Worm (Caenorhabditis elegans) whole organism, L1 larva: Measurements from ENCODE around the gene F10G7.10.

Experiments
- C34B4.2 ChIP-seq: sonication (generic microtip); optimal IDR thresholded peaks from 2 replicates; lab custom pipeline; 2017; ENCODE audit warnings: mild to moderate bottlenecking, missing genetic modification characterization, missing compliant biosample characterization
- F16B12.6 ChIP-seq: fragments of 150-350 bp; optimal IDR thresholded peaks from 2 replicates; lab custom pipeline; 2014; ENCODE audit warnings: missing biosample characterization, missing genetic modification characterization
- Y116A8C.19 ChIP-seq: sonication (generic microtip); optimal IDR thresholded peaks from 2 replicates; lab custom pipeline; 2016; ENCODE audit warnings: missing compliant biosample characterization, missing genetic modification characterization, borderline replicate concordance
- aha-1 ChIP-seq: fragments of 150-350 bp; optimal IDR thresholded peaks from 2 replicates; lab custom pipeline; 2014; ENCODE audit warnings: missing biosample characterization, missing genetic modification characterization
- ama-1 ChIP-seq: fragments of 150-350 bp; optimal IDR thresholded peaks from 2 replicates; lab custom pipeline; 2014
- ceh-8 ChIP-seq: fragments of 200-800 bp; sonication (Bioruptor generic); optimal IDR thresholded peaks from 2 replicates; lab custom pipeline; 2018; ENCODE audit warnings: mild to moderate bottlenecking, missing genetic modification characterization, moderate library complexity, missing compliant biosample characterization
- ceh-90 ChIP-seq: sonication (generic microtip); optimal IDR thresholded peaks from 2 replicates; lab custom pipeline; 2016; ENCODE audit warnings: missing genetic modification characterization, missing compliant biosample characterization
- ces-1 ChIP-seq: fragments of 150-350 bp; optimal IDR thresholded peaks from 2 replicates; lab custom pipeline; 2014; ENCODE audit warnings: missing biosample characterization, missing genetic modification reagents, missing genetic modification characterization
- egl-13 ChIP-seq: sonication (generic microtip); optimal IDR thresholded peaks from 2 replicates; lab custom pipeline; 2016; ENCODE audit warnings: missing genotype, missing genetic modification reagents, missing genetic modification characterization, missing compliant biosample characterization
- elt-2 ChIP-seq: sonication (generic microtip); optimal IDR thresholded peaks from 2 replicates; lab custom pipeline; 2016; ENCODE audit warnings: missing genetic modification characterization, mild to moderate bottlenecking, inconsistent platforms, missing compliant biosample characterization, missing genetic modification reagents
- elt-3 ChIP-seq, 6 experiments: fragments of 150-350 bp in 1 of 6; sonication (generic microtip); optimal IDR thresholded peaks; 2 replicates each; lab custom pipeline; 2017 to 2018; ENCODE audit warnings: missing biosample characterization in 6 of 6, missing genetic modification characterization in 6 of 6, inconsistent platforms in 1 of 6
- fkh-8 ChIP-seq: sonication (generic microtip); optimal IDR thresholded peaks from 2 replicates; lab custom pipeline; 2016; ENCODE audit warnings: mild to moderate bottlenecking, missing genetic modification characterization, missing compliant biosample characterization
- hlh-17 ChIP-seq: fragments of 200-800 bp; sonication (Bioruptor generic); optimal IDR thresholded peaks from 2 replicates; lab custom pipeline; 2018; ENCODE audit warnings: missing genetic modification characterization, mild to moderate bottlenecking, missing compliant biosample characterization, moderate library complexity, borderline replicate concordance
- hlh-4 ChIP-seq: sonication (generic microtip); optimal IDR thresholded peaks from 2 replicates; lab custom pipeline; 2016; ENCODE audit warnings: mild to moderate bottlenecking, missing genetic modification characterization, missing compliant biosample characterization
- isw-1 ChIP-seq: fragments of 200-800 bp; sonication (Bioruptor generic); IDR thresholded peaks from 2 replicates; pipeline ENCODE4 v1.3.6; 2022; ENCODE audit warnings: missing genetic modification characterization, missing compliant biosample characterization
- lin-13 ChIP-seq: fragments of 150-350 bp; optimal IDR thresholded peaks from 2 replicates; lab custom pipeline; 2014; ENCODE audit warnings: missing biosample characterization, missing genetic modification reagents, missing genetic modification characterization
- lin-35 ChIP-seq, 2 experiments: fragments of 150-350 bp; optimal IDR thresholded peaks; 2 replicates each; lab custom pipeline; 2014; ENCODE audit warnings: missing biosample characterization in 2 of 2, missing genetic modification characterization in 2 of 2, missing genetic modification reagents in 2 of 2
- lsy-2 ChIP-seq, 2 experiments: fragments of 150-350 bp; optimal IDR thresholded peaks; 2 replicates each; lab custom pipeline; 2014; ENCODE audit warnings: missing biosample characterization in 2 of 2, missing genetic modification characterization in 2 of 2
- mdl-1 ChIP-seq, 2 experiments: fragments of 150-350 bp; optimal IDR thresholded peaks; 2 replicates each; lab custom pipeline; 2014 to 2017; ENCODE audit warnings: missing biosample characterization in 2 of 2, missing genetic modification characterization in 2 of 2, inconsistent platforms in 1 of 2
- mef-2 ChIP-seq: fragments of 150-350 bp; optimal IDR thresholded peaks from 2 replicates; lab custom pipeline; 2014; ENCODE audit warnings: missing biosample characterization, missing genetic modification characterization
- nhr-11 ChIP-seq: fragments of 150-350 bp; optimal IDR thresholded peaks from 2 replicates; lab custom pipeline; 2014; ENCODE audit warnings: missing biosample characterization, missing genetic modification characterization
- nhr-12 ChIP-seq: sonication (generic microtip); optimal IDR thresholded peaks from 2 replicates; lab custom pipeline; 2017; ENCODE audit warnings: missing biosample characterization, missing genetic modification characterization
- nhr-19 ChIP-seq: fragments of 200-800 bp; sonication (Bioruptor generic); conservative IDR thresholded peaks from 2 replicates; pipeline ENCODE4 v1.3.6; 2022; ENCODE audit warnings: missing genetic modification characterization, missing compliant biosample characterization
- nhr-20 ChIP-seq: sonication (generic microtip); optimal IDR thresholded peaks from 2 replicates; lab custom pipeline; 2016; ENCODE audit warnings: mild to moderate bottlenecking, missing genetic modification characterization, missing compliant biosample characterization
- nhr-71 ChIP-seq: sonication (generic microtip); optimal IDR thresholded peaks from 2 replicates; lab custom pipeline; 2016; ENCODE audit warnings: mild to moderate bottlenecking, missing genetic modification characterization, moderate library complexity, missing compliant biosample characterization
- nhr-76 ChIP-seq: sonication (generic microtip); optimal IDR thresholded peaks from 2 replicates; lab custom pipeline; 2017; ENCODE audit warnings: missing biosample characterization, missing genetic modification characterization
- nhr-84 ChIP-seq: sonication (generic microtip); optimal IDR thresholded peaks from 2 replicates; lab custom pipeline; 2017; ENCODE audit warnings: missing biosample characterization, missing genetic modification characterization
- pag-3 ChIP-seq: sonication (generic microtip); optimal IDR thresholded peaks from 2 replicates; lab custom pipeline; 2017; ENCODE audit warnings: missing genetic modification characterization, mild to moderate bottlenecking, missing compliant biosample characterization, antibody characterized with exemption, borderline replicate concordance; ENCODE audit not compliant: insufficient read depth
- pqm-1 ChIP-seq: sonication (generic microtip); optimal IDR thresholded peaks from 3 replicates; lab custom pipeline; 2017; ENCODE audit warnings: missing biosample characterization, missing genetic modification characterization
- rnt-1 ChIP-seq: sonication (generic microtip); optimal IDR thresholded peaks from 2 replicates; lab custom pipeline; 2016; ENCODE audit warnings: mild to moderate bottlenecking, missing genetic modification characterization, moderate library complexity, missing compliant biosample characterization
- skn-1 ChIP-seq: fragments of 150-350 bp; optimal IDR thresholded peaks from 2 replicates; lab custom pipeline; 2014; ENCODE audit warnings: missing biosample characterization, missing genetic modification characterization
- snpc-4 ChIP-seq: fragments of 150-350 bp; optimal IDR thresholded peaks from 2 replicates; lab custom pipeline; 2014; ENCODE audit warnings: missing biosample characterization, missing genetic modification characterization
- snu-23 ChIP-seq: sonication (generic microtip); optimal IDR thresholded peaks from 2 replicates; lab custom pipeline; 2016; ENCODE audit warnings: missing genetic modification characterization, missing compliant biosample characterization
- sptf-1 ChIP-seq: fragments of 150-350 bp; optimal IDR thresholded peaks from 2 replicates; lab custom pipeline; 2014; ENCODE audit warnings: missing biosample characterization, missing genetic modification characterization
- tlp-1 ChIP-seq: fragments of 150-350 bp; optimal IDR thresholded peaks from 2 replicates; lab custom pipeline; 2014; ENCODE audit warnings: missing biosample characterization, missing genetic modification characterization
- unc-30 ChIP-seq: sonication (generic microtip); optimal IDR thresholded peaks from 2 replicates; lab custom pipeline; 2017; ENCODE audit warnings: missing biosample characterization, missing genetic modification characterization
- unc-62 ChIP-seq: fragments of 150-350 bp; optimal IDR thresholded peaks from 2 replicates; lab custom pipeline; 2014; ENCODE audit warnings: missing biosample characterization, missing genetic modification reagents, missing genetic modification characterization
- unc-98 ChIP-seq: fragments of 200-800 bp; sonication (Bioruptor generic); IDR thresholded peaks from 2 replicates; pipeline ENCODE4 v1.3.6; 2022; ENCODE audit warnings: missing genetic modification characterization, missing compliant biosample characterization
- vab-15 ChIP-seq: sonication (generic microtip); optimal IDR thresholded peaks from 2 replicates; lab custom pipeline; 2017; ENCODE audit warnings: missing genotype, mild to moderate bottlenecking, missing genetic modification characterization, missing compliant biosample characterization
- xbp-1 ChIP-seq: sonication (generic microtip); optimal IDR thresholded peaks from 2 replicates; lab custom pipeline; 2016; ENCODE audit warnings: missing genetic modification characterization, missing compliant biosample characterization

The F10G7.10 gene

ce11 chrII:4728687-4729086 is 2.6 kb upstream of the F10G7.10 start (continued):
- TF ChIP-seq nhr-12 (tag; lab: Kevin White, UChicago) (no peak), unc-62 (GFP tag; lab: Kevin White, UChicago) (no peak), snu-23 (GFP tag; lab: Kevin White, UChicago) (peak; percentile 33), lsy-2 (tag; optimal IDR thresholded peaks at IDR 0.05; lab: Kevin White, UChicago) (peak in 1 of 2 experiments; percentile 38), nhr-20 (tag; lab: Kevin White, UChicago) (peak; percentile 29), unc-98 (GFP tag; lab: Robert Waterston, UW) (no peak), ceh-90 (tag; lab: Kevin White, UChicago) (no peak), aha-1 (no peak), fkh-8 (tag; lab: Kevin White, UChicago) (no peak), nhr-19 (GFP tag; lab: Robert Waterston, UW) (no peak), tlp-1 (tag; lab: Kevin White, UChicago) (no peak), egl-13 (tag; lab: Kevin White, UChicago) (no peak), lin-35 (GFP tag; optimal IDR thresholded peaks at IDR 0.05; lab: Kevin White, UChicago) (peak in 1 of 2 experiments; percentile 51), Y116A8C.19 (tag; lab: Kevin White, UChicago) (no peak), isw-1 (GFP tag; lab: Robert Waterston, UW) (no peak), pag-3 (tag; lab: Kevin White, UChicago) (no peak), mef-2 (no peak), C34B4.2 (no peak), snpc-4 (tag; lab: Kevin White, UChicago) (no peak), F16B12.6 (tag; lab: Kevin White, UChicago) (no peak), sptf-1 (tag; lab: Kevin White, UChicago) (no peak), unc-30 (tag; lab: Kevin White, UChicago) (no peak), rnt-1 (tag; lab: Kevin White, UChicago) (peak; percentile 44), ceh-8 (GFP tag; lab: Kevin White, UChicago) (no peak), mdl-1 (tag; optimal IDR thresholded peaks at IDR 0.05; lab: Kevin White, UChicago) (no peak), elt-2 (peak; percentile 97), nhr-84 (tag; lab: Kevin White, UChicago) (no peak), ces-1 (no peak), lin-13 (GFP tag; lab: Kevin White, UChicago) (no peak), vab-15 (tag; lab: Kevin White, UChicago) (no peak)

DNA sequence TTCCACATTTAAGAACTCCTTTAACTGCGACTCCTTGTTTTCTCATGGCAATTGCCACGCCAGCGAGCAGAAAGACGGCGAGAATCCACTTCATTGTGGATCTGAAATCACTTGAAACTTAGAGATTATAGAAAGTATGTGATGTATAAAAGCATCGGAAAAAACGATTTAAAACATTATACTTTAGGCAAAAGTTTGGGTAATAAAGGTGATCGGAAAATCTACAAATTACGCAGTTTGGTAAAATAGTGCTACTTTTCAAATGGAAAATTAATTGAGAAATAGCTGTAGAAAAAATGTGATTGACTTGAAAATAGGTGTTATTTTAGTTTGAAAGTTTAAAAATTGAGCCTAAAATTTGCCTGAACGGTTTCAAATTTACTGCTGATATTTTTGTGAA is 1.7 kb upstream of the F10G7.10 start, which contains the start of gene ttr-41:
Gene ttr-41, minus strand, starts transcription at position 101 of the 400 bp plus-strand sequence.
- TF ChIP-seq mdl-1 (tag; optimal IDR thresholded peaks at IDR 0.05; lab: Kevin White, UChicago) (no peak), snpc-4 (tag; lab: Kevin White, UChicago) (no peak), nhr-12 (tag; lab: Kevin White, UChicago) (no peak), xbp-1 (tag; lab: Kevin White, UChicago) (no peak), pqm-1 (no peak), tlp-1 (tag; lab: Kevin White, UChicago) (no peak)

DNA sequence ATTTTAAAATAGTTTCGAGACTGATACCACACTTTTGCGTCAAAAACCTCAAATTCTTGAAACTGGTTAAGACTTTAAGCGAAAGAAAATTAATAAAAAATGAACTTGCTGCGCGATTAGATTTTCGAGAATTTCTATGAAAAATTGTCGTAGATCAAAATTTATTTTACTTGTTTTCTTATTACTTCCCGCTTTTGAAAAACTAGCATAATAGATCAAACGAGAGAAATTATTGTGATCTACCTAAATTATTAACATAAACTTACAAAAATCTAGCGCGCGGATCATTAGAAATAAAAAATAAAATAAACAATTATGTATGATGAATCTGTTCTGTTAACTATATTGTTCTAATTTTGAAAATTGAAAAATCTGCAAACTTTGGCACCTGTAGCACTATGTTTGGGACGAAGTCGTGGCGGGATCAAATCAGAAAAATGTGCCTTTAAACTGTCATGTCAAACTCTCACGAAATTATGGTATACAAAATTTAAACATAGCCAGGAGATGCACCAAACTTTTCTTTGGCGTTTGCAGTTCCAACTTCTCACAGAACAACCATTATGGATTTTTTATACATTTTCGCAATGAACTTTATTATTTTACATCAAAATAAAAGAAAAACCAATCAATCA is 803 bp upstream of the F10G7.10 start:
- TF ChIP-seq elt-2, result peak; percentile 35
- peak; percentile 10 for TF ChIP-seq ama-1 (lab: Kevin White, UChicago)
- no peak for TF ChIP-seq nhr-11 (tag; lab: Kevin White, UChicago)

ce11 chrII:4715676-4716075 is 10.4 kb downstream of the F10G7.10 start, which contains the start of gene F41C3.8:
Gene F41C3.8 (plus strand): TSS chrII:4716046.
- TF ChIP-seq lin-35 (GFP tag; optimal IDR thresholded peaks at IDR 0.05; lab: Kevin White, UChicago), result peak in 1 of 2 experiments; percentile 21
- TF ChIP-seq elt-2, result peak; percentile 33
- TF ChIP-seq ceh-8 (GFP tag; lab: Kevin White, UChicago), result no peak
- TF ChIP-seq hlh-17 (GFP tag; lab: Kevin White, UChicago), result no peak
- no peak for TF ChIP-seq mdl-1 (tag; optimal IDR thresholded peaks at IDR 0.05; lab: Kevin White, UChicago)
- TF ChIP-seq nhr-76, result no peak
- no peak for TF ChIP-seq skn-1 (tag; lab: Kevin White, UChicago)
- no peak for TF ChIP-seq nhr-71
- TF ChIP-seq hlh-4 (tag; lab: Kevin White, UChicago), result no peak
- TF ChIP-seq tlp-1 (tag; lab: Kevin White, UChicago), result no peak
- TF ChIP-seq Y116A8C.19 (tag; lab: Kevin White, UChicago), result no peak
- no peak for TF ChIP-seq elt-3 (tag; optimal IDR thresholded peaks at IDR 0.05; lab: Kevin White, UChicago)
